Fruit fly (Drosophila melanogaster): ENCODE data around the gene CG18749.

Gene CG18749

dm6 chr3R:8275031-8275430 lies 31.2 kb downstream of the CG18749 start:
- TF ChIP-seq Rel (GFP tag; optimal IDR thresholded peaks at IDR 0.05) (no peak), Rel (tag; optimal IDR thresholded peaks at IDR 0.05) (no peak), CrebA (GFP tag; optimal IDR thresholded peaks at IDR 0.05; ENCODE audit: borderline replicate concordance) (no peak)

dm6 chr3R:8277494-8278293 lies 33.8 kb downstream of the CG18749 start, which contains the start of gene ato:
ato (plus strand) TSS chr3R:8278052.
- peak; percentile 60 for TF ChIP-seq Vsx2 (GFP tag; optimal IDR thresholded peaks at IDR 0.05; ENCODE audit: partially characterized antibody)
- TF ChIP-seq CG32264 (GFP tag; optimal IDR thresholded peaks at IDR 0.05): no peak
- TF ChIP-seq usp (GFP tag; optimal IDR thresholded peaks at IDR 0.05): no peak

dm6 chr3R:8279970-8280369 lies 36.1 kb downstream of the CG18749 start:
- TF ChIP-seq br (GFP tag; optimal IDR thresholded peaks at IDR 0.05): no peak
- TF ChIP-seq Rel (GFP tag; optimal IDR thresholded peaks at IDR 0.05): no peak
- TF ChIP-seq Rel (tag; optimal IDR thresholded peaks at IDR 0.05): peak; percentile 38
- peak; percentile 19 for TF ChIP-seq Sp1 (GFP tag; optimal IDR thresholded peaks at IDR 0.05)
- no peak for TF ChIP-seq CG9705 (GFP tag; optimal IDR thresholded peaks at IDR 0.05)
- peak in 1 of 2 experiments; percentile 22 for TF ChIP-seq foxo (GFP tag; optimal IDR thresholded peaks at IDR 0.05)
- no peak for TF ChIP-seq Abd-B (GFP tag; optimal IDR thresholded peaks at IDR 0.05)
- peak; percentile 43 for TF ChIP-seq HLH106 (tag; optimal IDR thresholded peaks at IDR 0.05)
- no peak for TF ChIP-seq dsf (GFP tag; optimal IDR thresholded peaks at IDR 0.05; ENCODE audit: borderline replicate concordance)
- peak; percentile 20 for TF ChIP-seq Dif (GFP tag; optimal IDR thresholded peaks at IDR 0.05; ENCODE audit: partially characterized antibody)

- TF ChIP-seq Jra (GFP tag; optimal IDR thresholded peaks at IDR 0.05) (no peak), br (GFP tag; optimal IDR thresholded peaks at IDR 0.05) (peak; percentile 24), Dif (GFP tag; optimal IDR thresholded peaks at IDR 0.05; ENCODE audit: partially characterized antibody) (no peak), brk (GFP tag; optimal IDR thresholded peaks at IDR 0.05) (no peak), h (GFP tag; optimal IDR thresholded peaks at IDR 0.05) (peak; percentile 51), psq (GFP tag; optimal IDR thresholded peaks at IDR 0.05) (peak; percentile 4), HLH106 (tag; optimal IDR thresholded peaks at IDR 0.05) (peak; percentile 51), ey (GFP tag; optimal IDR thresholded peaks at IDR 0.05) (peak; percentile 48), CG32264 (GFP tag; optimal IDR thresholded peaks at IDR 0.05) (no peak), sv (GFP tag; optimal IDR thresholded peaks at IDR 0.05) (no peak), dmrt93B (GFP tag; optimal IDR thresholded peaks at IDR 0.05) (no peak), CG9705 (GFP tag; optimal IDR thresholded peaks at IDR 0.05) (no peak), usp (GFP tag; optimal IDR thresholded peaks at IDR 0.05) (no peak), Mio (GFP tag; optimal IDR thresholded peaks at IDR 0.05) (no peak), OdsH (GFP tag; optimal IDR thresholded peaks at IDR 0.05) (peak; percentile 27), CrebA (GFP tag; optimal IDR thresholded peaks at IDR 0.05; ENCODE audit: borderline replicate concordance) (no peak), Dfd (GFP tag; optimal IDR thresholded peaks at IDR 0.05) (no peak), fru (GFP tag; optimal IDR thresholded peaks at IDR 0.05) (peak; percentile 39), Sp1 (GFP tag; optimal IDR thresholded peaks at IDR 0.05) (peak; percentile 44), Abd-B (GFP tag; optimal IDR thresholded peaks at IDR 0.05) (no peak), woc (GFP tag; optimal IDR thresholded peaks at IDR 0.05) (peak; percentile 44), Myc (optimal IDR thresholded peaks at IDR 0.05) (no peak), rgr (GFP tag; optimal IDR thresholded peaks at IDR 0.05) (peak; percentile 46), lola (GFP tag; optimal IDR thresholded peaks at IDR 0.05) (no peak), Rel (GFP tag; optimal IDR thresholded peaks at IDR 0.05) (no peak), Rel (tag; optimal IDR thresholded peaks at IDR 0.05) (no peak), Hr83 (GFP tag; optimal IDR thresholded peaks at IDR 0.05; ENCODE audit: poor library complexity, severe bottlenecking) (no peak), dl (GFP tag; optimal IDR thresholded peaks at IDR 0.05; ENCODE audit: insufficient read depth in 1 of 2, partially characterized antibody in 2 of 2) (no peak), Hnf4 (GFP tag; optimal IDR thresholded peaks at IDR 0.05) (no peak), jim (GFP tag; optimal IDR thresholded peaks at IDR 0.05) (no peak), sage (GFP tag; optimal IDR thresholded peaks at IDR 0.05) (no peak), foxo (GFP tag; optimal IDR thresholded peaks at IDR 0.05) (peak in 1 of 2 experiments; percentile 38)
Measured at dm6 chr3R:8282727-8283126, 38.9 kb downstream of the CG18749 start.

All from whole organism, wandering third instar larva.